Worm (Caenorhabditis elegans): ENCODE measurements around the gene Y55F3BR.2.

The Y55F3BR.2 gene

DNA sequence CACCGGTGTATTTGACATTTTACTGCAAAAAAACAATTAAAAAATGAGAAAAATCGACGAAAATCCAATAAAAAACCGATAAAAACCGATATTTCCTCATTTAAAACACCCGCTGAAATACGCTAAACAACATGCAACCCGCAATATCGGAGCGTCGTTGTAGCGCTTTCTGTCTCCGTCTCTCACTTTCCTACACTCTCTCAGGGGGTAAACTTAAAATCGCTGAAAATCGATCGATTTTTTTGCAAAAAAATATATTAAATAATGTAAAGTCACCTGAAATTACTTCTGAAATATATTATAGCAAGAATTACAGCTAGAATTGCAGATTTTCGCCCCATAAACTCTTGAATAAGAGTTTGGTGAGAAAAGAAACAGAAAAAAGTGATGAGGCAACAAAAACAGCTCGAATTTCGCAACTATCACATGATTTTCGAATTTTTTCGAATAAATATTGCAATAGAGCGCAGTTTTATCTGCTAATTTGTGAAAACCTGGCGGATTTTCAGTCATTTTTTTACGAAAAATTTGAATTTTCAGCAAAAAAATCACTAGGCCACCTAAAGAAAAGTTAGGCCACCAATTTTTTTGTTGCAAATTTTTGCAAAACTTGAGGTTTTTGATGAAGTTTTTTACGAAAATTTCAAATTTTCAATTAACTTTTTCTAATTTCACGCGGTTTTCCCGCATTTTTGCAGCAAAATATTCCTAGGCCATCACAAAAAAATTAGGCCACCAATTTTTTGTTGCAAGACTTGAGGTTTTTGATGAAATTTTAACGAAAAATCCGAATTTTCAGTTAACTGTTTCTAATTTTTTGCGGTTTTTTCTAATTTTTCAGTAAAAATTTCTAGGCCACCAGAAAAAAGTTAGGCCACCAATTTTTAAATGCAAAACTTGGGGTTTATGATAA lies 4.1 kb upstream of the Y55F3BR.2 start, which contains the start of the genes lem-4 and Y55F3BR.11 (continued):
- TF ChIP-seq zag-1 (tag; optimal IDR thresholded peaks at IDR 0.05) (no peak), hif-1 (tag; optimal IDR thresholded peaks at IDR 0.05) (peak in 1 of 2 experiments; percentile 37), hmg-1.1 (GFP tag; IDR thresholded peaks at IDR 0.05) (peak; percentile 58; the same call in 1 of the 2 replicates), cey-2 (tag; optimal IDR thresholded peaks at IDR 0.05; ENCODE audit: borderline replicate concordance, insufficient read depth) (no peak), rbr-2 (tag; optimal IDR thresholded peaks at IDR 0.05) (peak; percentile 8)

DNA sequence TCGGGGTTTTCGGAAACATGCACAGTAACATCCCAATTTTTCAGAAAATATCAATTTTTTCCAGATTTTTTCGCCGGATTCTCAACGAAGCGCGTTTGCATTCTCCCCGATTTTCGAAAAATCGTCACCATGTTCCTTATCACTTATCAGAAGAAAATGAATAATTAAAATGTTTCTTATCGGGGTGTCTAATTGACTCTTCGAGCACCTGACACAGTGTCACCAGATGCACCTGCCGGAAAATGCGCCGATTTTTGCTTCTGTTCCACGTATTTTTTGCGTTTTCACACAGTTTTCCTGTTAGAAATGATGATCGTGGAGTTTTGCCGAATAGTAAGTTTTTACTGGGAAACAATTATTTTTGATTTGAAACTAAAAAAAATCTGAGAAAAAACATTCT lies 3.2 kb upstream of the Y55F3BR.2 start:
- TF ChIP-seq lsy-2 (tag; optimal IDR thresholded peaks at IDR 0.05) (no peak), dmd-6 (GFP tag; IDR thresholded peaks at IDR 0.05) (peak; percentile 53), nhr-237 (tag; optimal IDR thresholded peaks at IDR 0.05) (no peak), ceh-20 (GFP tag; IDR thresholded peaks at IDR 0.05) (no peak), hlh-30 (tag; optimal IDR thresholded peaks at IDR 0.05; ENCODE audit: insufficient read depth) (peak; percentile 54), dve-1 (tag; optimal IDR thresholded peaks at IDR 0.05; ENCODE audit: insufficient read depth) (peak; percentile 40), pqm-1 (tag; optimal IDR thresholded peaks at IDR 0.05) (peak; percentile 79), lin-13 (GFP tag; optimal IDR thresholded peaks at IDR 0.05) (no peak), lin-38 (GFP tag; IDR thresholded peaks at IDR 0.05) (peak; percentile 46; the same call in 1 of the 2 replicates), nhr-28 (tag; optimal IDR thresholded peaks at IDR 0.05) (peak; percentile 59), hlh-11 (tag; optimal IDR thresholded peaks at IDR 0.05) (peak; percentile 50), D1046.2 (GFP tag; IDR thresholded peaks at IDR 0.05) (no peak)

DNA sequence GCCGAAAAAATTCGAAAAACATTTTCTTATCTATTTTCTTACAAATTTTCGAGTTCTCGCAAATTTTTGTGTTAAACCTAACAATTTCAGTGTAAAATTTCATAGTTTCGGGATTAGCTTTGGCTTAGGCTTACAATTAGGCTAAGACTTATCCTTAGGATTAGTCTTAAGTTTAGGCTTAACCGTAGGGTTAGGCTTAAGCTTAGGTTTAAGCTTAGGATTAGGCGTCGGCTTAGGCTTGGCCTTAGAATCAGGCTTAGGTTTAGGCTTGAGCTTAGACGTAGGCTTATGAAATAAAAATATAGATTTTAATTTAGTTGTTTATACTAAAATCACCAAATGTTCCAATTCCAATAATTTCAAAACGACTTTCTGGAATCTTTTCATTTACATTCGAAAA lies 2.7 kb upstream of the Y55F3BR.2 start:
- TF ChIP-seq egl-27 (tag; optimal IDR thresholded peaks at IDR 0.05) = no peak
- TF ChIP-seq aha-1 (tag) = peak; percentile 7
- no peak for TF ChIP-seq pha-4 (GFP tag; IDR thresholded peaks at IDR 0.05)
- no peak for TF ChIP-seq pha-4 (tag; optimal IDR thresholded peaks at IDR 0.05)
- no peak for TF ChIP-seq dmd-9 (GFP tag; IDR thresholded peaks at IDR 0.05)

DNA sequence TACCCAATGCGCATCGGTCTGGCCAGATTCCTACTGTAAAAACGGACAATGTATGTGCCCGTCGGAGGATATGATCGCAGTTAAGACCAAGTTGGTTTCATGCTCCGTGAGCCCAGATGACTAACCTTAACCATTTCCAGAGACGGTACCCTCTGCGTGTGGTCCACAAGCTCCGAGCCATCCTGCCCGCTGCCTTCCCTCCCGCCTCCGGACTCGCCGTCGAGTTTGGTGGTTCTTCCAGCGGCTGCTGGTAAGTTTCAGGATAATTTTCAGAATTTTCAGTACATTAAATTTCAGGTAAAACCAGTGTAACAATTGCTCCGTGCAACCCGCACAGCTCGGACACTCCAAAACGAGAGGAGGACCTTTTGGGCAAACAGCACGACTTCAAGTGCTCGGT lies 2.1 kb downstream of the Y55F3BR.2 start:
- TF ChIP-seq lir-3 (tag; optimal IDR thresholded peaks at IDR 0.05) (no peak), T20F7.1 (GFP tag; optimal IDR thresholded peaks at IDR 0.05) (no peak), set-16 (GFP tag; IDR thresholded peaks at IDR 0.05) (peak; percentile 59)

DNA sequence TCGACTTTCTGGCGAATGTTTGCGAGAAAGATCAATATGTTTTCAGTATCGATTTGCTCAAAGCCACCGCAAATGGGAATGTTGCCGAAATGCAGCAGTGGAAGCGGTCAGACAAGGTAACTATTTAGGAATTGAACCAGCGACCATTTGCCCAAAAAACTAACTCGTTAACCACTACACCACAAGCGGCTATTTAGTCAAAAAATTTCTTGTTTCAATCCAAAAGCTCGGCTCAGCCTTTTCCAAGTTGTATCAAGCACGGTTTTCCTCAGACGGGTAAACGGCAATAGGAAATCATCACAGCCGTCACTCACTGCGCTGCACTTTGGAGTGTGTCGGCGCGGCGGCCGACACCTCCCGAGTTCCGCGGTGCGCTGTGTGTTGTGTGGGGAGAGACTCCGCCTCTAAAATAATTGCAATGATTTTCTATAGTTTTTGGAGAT lies 8.1 kb downstream of the Y55F3BR.2 start:
- TF ChIP-seq nhr-10 (tag; optimal IDR thresholded peaks at IDR 0.05) (no peak), snpc-4 (tag; optimal IDR thresholded peaks at IDR 0.05) (peak; percentile 96), F49E8.2 (tag; optimal IDR thresholded peaks at IDR 0.05; ENCODE audit: borderline replicate concordance) (peak; percentile 96), D1046.2 (GFP tag; IDR thresholded peaks at IDR 0.05) (0 out of 2 replicates have a peak, but pooled peaks have one; percentile 56), skn-1 (tag; optimal IDR thresholded peaks at IDR 0.05) (no peak), madf-9 (GFP tag; conservative IDR thresholded peaks at IDR 0.05) (no peak; the same call in 1 of the 2 replicates), daf-16 (GFP tag; optimal IDR thresholded peaks at IDR 0.05) (peak; percentile 48 to 51), daf-16 (tag; optimal IDR thresholded peaks at IDR 0.05) (peak; percentile 84), ceh-20 (GFP tag; IDR thresholded peaks at IDR 0.05) (0 out of 2 replicates have a peak, but pooled peaks have one; percentile 23), lin-29 (GFP tag; IDR thresholded peaks at IDR 0.05) (no peak), fos-1 (tag; optimal IDR thresholded peaks at IDR 0.05) (no peak), lir-3 (tag; optimal IDR thresholded peaks at IDR 0.05) (peak; percentile 29), daf-8 (GFP tag; IDR thresholded peaks at IDR 0.05) (no peak), saeg-2 (GFP tag; IDR thresholded peaks at IDR 0.05) (no peak), nhr-25 (tag; optimal IDR thresholded peaks at IDR 0.05; ENCODE audit: borderline replicate concordance, insufficient read depth) (peak; percentile 40), dve-1 (tag; optimal IDR thresholded peaks at IDR 0.05; ENCODE audit: insufficient read depth) (peak; percentile 94), ceh-82 (tag; optimal IDR thresholded peaks at IDR 0.05) (peak; percentile 16), mxl-3 (GFP tag; optimal IDR thresholded peaks at IDR 0.05) (peak; percentile 72), F37D6.2 (tag; optimal IDR thresholded peaks at IDR 0.05) (peak; percentile 23), ama-1 (optimal IDR thresholded peaks at IDR 0.05) (peak; percentile 99), nhr-42 (GFP tag; IDR thresholded peaks at IDR 0.05) (peak; percentile 59), set-16 (GFP tag; IDR thresholded peaks at IDR 0.05) (peak; percentile 60; the same call in 1 of the 2 replicates)

Data from whole organism, L4 larva.